Worm (Caenorhabditis elegans) whole organism, young adult: ENCODE results near the gene nsph-1.1.
A peak's percentile ranks its signal among the peaks of the same experiment; 100 is the strongest.

Experiments used
- B0019.2 ChIP-seq: fragments of 200-800 bp; sonication (Bioruptor generic); conservative IDR thresholded peaks from 2 replicates; pipeline ENCODE4 v1.3.6; 2022; ENCODE audit warnings: missing genetic modification reagents, missing genetic modification characterization, missing compliant biosample characterization
- B0035.1 ChIP-seq: sonication (generic microtip); optimal IDR thresholded peaks from 2 replicates; lab custom pipeline; 2016; ENCODE audit warnings: missing genetic modification characterization, mild to moderate bottlenecking, missing compliant biosample characterization, missing genotype, missing genetic modification reagents
- B0261.1 ChIP-seq: sonication (generic microtip); optimal IDR thresholded peaks from 2 replicates; lab custom pipeline; 2016; ENCODE audit warnings: mild to moderate bottlenecking, missing genetic modification characterization, moderate library complexity, missing compliant biosample characterization
- F22D6.2 ChIP-seq: sonication (generic microtip); optimal IDR thresholded peaks from 2 replicates; lab custom pipeline; 2016; ENCODE audit warnings: mild to moderate bottlenecking, missing genetic modification characterization, missing compliant biosample characterization
- F52B5.7 ChIP-seq: sonication (generic microtip); optimal IDR thresholded peaks from 2 replicates; lab custom pipeline; 2016; ENCODE audit warnings: mild to moderate bottlenecking, missing genetic modification characterization, missing compliant biosample characterization
- T26A5.8 ChIP-seq: sonication (generic microtip); optimal IDR thresholded peaks from 2 replicates; lab custom pipeline; 2016; ENCODE audit warnings: missing genetic modification characterization, missing compliant biosample characterization
- Y56A3A.18 ChIP-seq: fragments of 200-800 bp; sonication (Bioruptor generic); IDR thresholded peaks from 2 replicates; pipeline ENCODE4 v1.3.6; 2022; ENCODE audit warnings: missing genetic modification reagents, missing genetic modification characterization, missing compliant biosample characterization
- ZK185.1 ChIP-seq: sonication (generic microtip); optimal IDR thresholded peaks from 2 replicates; lab custom pipeline; 2016; ENCODE audit warnings: mild to moderate bottlenecking, missing genetic modification characterization, missing compliant biosample characterization; ENCODE audit not compliant: poor library complexity, severe bottlenecking
- ama-1 ChIP-seq, 3 experiments: fragments of 150-350 bp in 1 of 3; sonication (generic microtip) in 2 of 3; optimal IDR thresholded peaks; 2 replicates each; lab custom pipeline; 2014 to 2018; ENCODE audit warnings: missing biosample characterization in 2 of 3, missing genetic modification characterization in 2 of 3, missing genetic modification reagents in 2 of 3
- aptf-2 ChIP-seq: fragments of 200-800 bp; sonication (Bioruptor generic); conservative IDR thresholded peaks from 2 replicates; pipeline ENCODE4 v1.3.6; 2022; ENCODE audit warnings: missing genetic modification reagents, missing genetic modification characterization, missing compliant biosample characterization
- atf-7 ChIP-seq: sonication (generic microtip); optimal IDR thresholded peaks from 2 replicates; lab custom pipeline; 2017; ENCODE audit warnings: mild to moderate bottlenecking, missing genetic modification characterization, missing compliant biosample characterization
- ccch-3 ChIP-seq: fragments of 200-800 bp; sonication (Bioruptor generic); optimal IDR thresholded peaks from 2 replicates; lab custom pipeline; 2018; ENCODE audit warnings: mild to moderate bottlenecking, missing genetic modification characterization, missing compliant biosample characterization
- cebp-1 ChIP-seq, 2 experiments: fragments of 200-800 bp in 1 of 2; sonication (Bioruptor generic) in 1 of 2; sonication (generic microtip) in 1 of 2; IDR thresholded peaks in 1 of 2; optimal IDR thresholded peaks in 1 of 2; 2 replicates each; pipeline versions ENCODE4 v1.3.6 to Lab custom; 2017 to 2022; ENCODE audit warnings: missing compliant biosample characterization in 2 of 2, missing genetic modification characterization in 2 of 2, mild to moderate bottlenecking in 1 of 2, missing genetic modification reagents in 1 of 2, moderate library complexity in 1 of 2
- cebp-2 ChIP-seq: fragments of 200-800 bp; sonication (Bioruptor generic); IDR thresholded peaks from 2 replicates; pipeline ENCODE4 v1.3.6; 2022; ENCODE audit warnings: missing genetic modification characterization, missing compliant biosample characterization
- ceh-100 ChIP-seq: fragments of 200-800 bp; sonication (Bioruptor generic); IDR thresholded peaks from 2 replicates; pipeline ENCODE4 v1.3.6; 2022; ENCODE audit warnings: missing genetic modification reagents, missing genetic modification characterization, missing compliant biosample characterization
- ceh-58 ChIP-seq: fragments of 200-800 bp; sonication (Bioruptor generic); IDR thresholded peaks from 2 replicates; pipeline ENCODE4 v1.3.6; 2022; ENCODE audit warnings: missing genetic modification characterization, missing compliant biosample characterization
- ceh-79 ChIP-seq: sonication (generic microtip); optimal IDR thresholded peaks from 2 replicates; lab custom pipeline; 2017; ENCODE audit warnings: mild to moderate bottlenecking, missing genetic modification characterization, missing compliant biosample characterization
- ceh-91 ChIP-seq: fragments of 200-800 bp; sonication (Bioruptor generic); IDR thresholded peaks from 2 replicates; pipeline ENCODE4 v1.3.6; 2022; ENCODE audit warnings: missing genetic modification reagents, missing genetic modification characterization, missing compliant biosample characterization
- dox-1 ChIP-seq: fragments of 200-800 bp; sonication (Bioruptor generic); IDR thresholded peaks from 2 replicates; pipeline ENCODE4 v1.3.6; 2022; ENCODE audit warnings: missing genetic modification reagents, missing genetic modification characterization, missing compliant biosample characterization
- efl-1 ChIP-seq: fragments of 150-350 bp; optimal IDR thresholded peaks from 2 replicates; lab custom pipeline; 2014; ENCODE audit warnings: missing biosample characterization, missing genetic modification reagents, missing genetic modification characterization
- ets-4 ChIP-seq: fragments of 200-800 bp; sonication (Bioruptor generic); optimal IDR thresholded peaks from 2 replicates; lab custom pipeline; 2018; ENCODE audit warnings: mild to moderate bottlenecking, missing genetic modification characterization, missing compliant biosample characterization
- gei-17 ChIP-seq: fragments of 200-800 bp; sonication (Bioruptor generic); optimal IDR thresholded peaks from 2 replicates; lab custom pipeline; 2018; ENCODE audit warnings: mild to moderate bottlenecking, missing genetic modification characterization, missing compliant biosample characterization
- hlh-26 ChIP-seq: fragments of 200-800 bp; sonication (Bioruptor generic); conservative IDR thresholded peaks from 2 replicates; pipeline ENCODE4 v1.3.6; 2022; ENCODE audit warnings: missing genetic modification reagents, missing genetic modification characterization, missing compliant biosample characterization
- hsf-1 ChIP-seq: fragments of 200-800 bp; sonication (Bioruptor generic); IDR thresholded peaks from 2 replicates; pipeline ENCODE4 v1.3.6; 2022; ENCODE audit warnings: missing genetic modification reagents, missing genetic modification characterization, missing compliant biosample characterization
- let-526 ChIP-seq: fragments of 200-800 bp; sonication (Bioruptor generic); IDR thresholded peaks from 2 replicates; pipeline ENCODE4 v1.3.6; 2022; ENCODE audit warnings: missing genetic modification reagents, missing genetic modification characterization, missing compliant biosample characterization
- lin-26 ChIP-seq: fragments of 200-800 bp; sonication (Bioruptor generic); IDR thresholded peaks from 2 replicates; pipeline ENCODE4 v1.3.6; 2022; ENCODE audit warnings: missing genetic modification reagents, missing genetic modification characterization, missing compliant biosample characterization
- lin-54 ChIP-seq: fragments of 200-800 bp; sonication (Bioruptor generic); optimal IDR thresholded peaks from 2 replicates; lab custom pipeline; 2018; ENCODE audit warnings: mild to moderate bottlenecking, missing genetic modification characterization, missing compliant biosample characterization
- madf-10 ChIP-seq: sonication (generic microtip); optimal IDR thresholded peaks from 2 replicates; lab custom pipeline; 2016; ENCODE audit warnings: mild to moderate bottlenecking, missing genetic modification characterization, missing compliant biosample characterization
- mcd-1 ChIP-seq: fragments of 200-800 bp; sonication (Bioruptor generic); IDR thresholded peaks from 2 replicates; pipeline ENCODE4 v1.3.6; 2022; ENCODE audit warnings: missing genetic modification reagents, missing genetic modification characterization, missing compliant biosample characterization
- mel-28 ChIP-seq: sonication (generic microtip); optimal IDR thresholded peaks from 2 replicates; lab custom pipeline; 2016; ENCODE audit warnings: borderline replicate concordance, mild to moderate bottlenecking, missing genetic modification characterization, missing compliant biosample characterization
- mes-4 ChIP-seq: sonication (generic microtip); optimal IDR thresholded peaks from 2 replicates; lab custom pipeline; 2016; ENCODE audit warnings: missing genotype, missing genetic modification characterization, missing compliant biosample characterization
- nfyb-1 ChIP-seq: fragments of 200-800 bp; sonication (Bioruptor generic); IDR thresholded peaks from 2 replicates; pipeline ENCODE4 v1.3.6; 2022; ENCODE audit warnings: missing genetic modification reagents, missing genetic modification characterization, missing compliant biosample characterization
- nhr-179 ChIP-seq: sonication (generic microtip); optimal IDR thresholded peaks from 2 replicates; lab custom pipeline; 2016; ENCODE audit warnings: mild to moderate bottlenecking, missing genetic modification characterization, missing compliant biosample characterization
- nhr-27 ChIP-seq: fragments of 200-800 bp; sonication (Bioruptor generic); optimal IDR thresholded peaks from 2 replicates; lab custom pipeline; 2018; ENCODE audit warnings: mild to moderate bottlenecking, missing genetic modification characterization, moderate library complexity, missing compliant biosample characterization
- nhr-80 ChIP-seq: sonication (generic microtip); optimal IDR thresholded peaks from 2 replicates; lab custom pipeline; 2016; ENCODE audit warnings: missing genetic modification characterization, missing compliant biosample characterization
- repo-1 ChIP-seq: sonication (generic microtip); optimal IDR thresholded peaks from 2 replicates; lab custom pipeline; 2017; ENCODE audit warnings: mild to moderate bottlenecking, missing genetic modification characterization, missing compliant biosample characterization
- rpc-1 ChIP-seq, 2 experiments: fragments of 150-350 bp in 1 of 2; sonication (generic microtip) in 1 of 2; optimal IDR thresholded peaks; 2 replicates each; lab custom pipeline; 2014 to 2018; ENCODE audit warnings: missing biosample characterization in 1 of 2, missing genetic modification characterization in 1 of 2, missing genetic modification reagents in 1 of 2, missing genotype in 1 of 2
- somi-1 ChIP-seq: fragments of 200-800 bp; sonication (Bioruptor generic); optimal IDR thresholded peaks from 2 replicates; lab custom pipeline; 2018; ENCODE audit warnings: mild to moderate bottlenecking, missing genetic modification characterization, missing compliant biosample characterization
- tbp1 ChIP-seq: fragments of 200-800 bp; sonication (Bioruptor generic); optimal IDR thresholded peaks from 2 replicates; lab custom pipeline; 2018; ENCODE audit warnings: mild to moderate bottlenecking, missing genetic modification characterization, missing compliant biosample characterization
- tbx-9 ChIP-seq: sonication (generic microtip); optimal IDR thresholded peaks from 2 replicates; lab custom pipeline; 2016; ENCODE audit warnings: borderline replicate concordance, missing genetic modification characterization, inconsistent platforms, missing compliant biosample characterization
- unc-130 ChIP-seq: sonication (generic microtip); optimal IDR thresholded peaks from 2 replicates; lab custom pipeline; 2016; ENCODE audit warnings: missing genetic modification reagents, missing genetic modification characterization, missing compliant biosample characterization
- ztf-18 ChIP-seq: sonication (generic microtip); optimal IDR thresholded peaks from 2 replicates; lab custom pipeline; 2016; ENCODE audit warnings: missing genotype, mild to moderate bottlenecking, missing genetic modification characterization, missing compliant biosample characterization
- ztf-22 ChIP-seq: fragments of 200-800 bp; sonication (Bioruptor generic); optimal IDR thresholded peaks from 2 replicates; lab custom pipeline; 2018; ENCODE audit warnings: mild to moderate bottlenecking, missing genetic modification characterization, moderate library complexity, missing compliant biosample characterization
- ztf-26 ChIP-seq: sonication (generic microtip); optimal IDR thresholded peaks from 2 replicates; lab custom pipeline; 2017; ENCODE audit warnings: missing genetic modification characterization, missing compliant biosample characterization

The nsph-1.1 gene

DNA sequence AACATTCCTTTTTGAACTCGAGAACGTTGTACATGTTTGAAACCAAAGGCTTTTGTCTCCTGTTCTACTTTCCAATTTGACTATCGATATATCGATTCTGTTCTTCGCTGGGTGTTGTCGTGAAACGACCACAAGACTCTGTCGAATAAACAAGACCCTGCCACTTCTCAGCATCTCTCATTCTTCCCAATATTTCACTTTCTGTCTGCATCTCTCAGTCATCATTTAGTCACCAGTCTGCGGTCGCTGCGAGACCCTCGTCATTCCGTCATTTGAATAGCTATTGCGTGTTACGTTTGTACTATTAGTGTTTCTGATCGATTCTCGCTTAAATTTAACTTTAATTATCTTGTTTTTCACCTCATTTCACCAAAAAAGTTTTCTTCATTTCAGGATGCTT is 20.8 kb downstream of the nsph-1.1 start (continued):
- TF ChIP-seq ztf-18 (peak; percentile 23), F22D6.2 (tag; lab: Kevin White, UChicago) (peak; percentile 34), madf-10 (tag; lab: Kevin White, UChicago) (peak; percentile 81), ztf-26 (tag; lab: Kevin White, UChicago) (peak; percentile 44), repo-1 (tag; lab: Kevin White, UChicago) (peak; percentile 51)

DNA sequence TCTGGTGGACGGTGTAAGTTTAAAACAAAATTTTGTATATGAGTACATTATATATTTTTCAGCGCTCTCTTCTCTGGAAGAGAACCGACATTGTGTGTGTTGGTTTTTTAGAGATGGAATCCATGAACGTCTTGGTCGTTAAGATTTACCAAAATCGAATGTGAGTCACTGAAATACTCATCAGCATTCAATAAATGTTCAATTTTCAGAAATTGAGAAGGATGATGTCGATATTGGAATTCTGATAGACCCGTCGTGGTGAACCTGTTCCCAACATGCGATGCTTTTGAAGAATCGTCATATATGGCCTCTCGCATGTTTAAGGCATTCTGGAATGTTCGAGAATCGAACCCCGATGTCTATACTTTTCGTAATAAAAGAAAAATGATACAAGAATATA is 22.2 kb downstream of the nsph-1.1 start:
- TF ChIP-seq atf-7 (tag; lab: Kevin White, UChicago): no peak
- TF ChIP-seq ama-1 (optimal IDR thresholded peaks at IDR 0.05; lab: Kevin White, UChicago): peak; percentile 53
- no peak for TF ChIP-seq ama-1 (GFP tag; optimal IDR thresholded peaks at IDR 0.05; lab: Kevin White, UChicago)
- TF ChIP-seq hsf-1 (GFP tag; lab: Robert Waterston, UW): peak; percentile 35; the same call in 1 of the 2 replicates

DNA sequence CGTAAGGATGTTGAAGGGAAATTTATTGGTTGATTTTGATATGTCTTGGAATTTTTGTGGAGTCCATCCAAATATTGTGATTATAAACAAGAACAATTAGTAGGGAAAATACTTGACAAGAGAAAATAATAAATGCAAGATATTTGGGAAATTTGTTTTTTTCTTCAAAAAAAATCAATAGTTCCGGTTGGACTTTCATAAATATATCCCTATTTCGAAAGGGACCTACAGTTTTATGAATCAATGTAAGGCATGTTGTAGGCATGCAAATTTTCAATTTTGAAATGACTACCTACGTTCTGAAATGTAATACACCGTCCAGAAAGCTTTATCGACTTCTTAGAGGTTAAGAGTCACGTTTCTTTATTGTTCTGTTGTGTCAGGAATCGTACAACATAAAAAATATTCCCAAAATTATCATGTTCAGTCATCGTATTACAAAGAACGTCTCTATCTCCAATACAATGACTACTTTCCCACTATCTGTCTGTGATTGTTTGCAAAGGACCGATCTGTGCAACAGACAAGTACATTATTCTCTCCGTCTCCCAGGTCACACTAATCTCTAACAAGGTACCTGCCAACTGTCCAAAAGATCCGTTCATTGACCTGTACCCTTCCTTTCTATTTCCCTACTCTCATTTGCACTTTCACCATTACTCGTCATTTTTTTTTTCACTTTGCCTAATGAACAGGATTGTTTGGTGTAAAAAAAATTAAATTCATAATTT is 23.4 kb downstream of the nsph-1.1 start, which contains the start of gene F07H5.13:
F07H5.13 (plus strand) TSS at position 730 of the 731 bp plus-strand sequence.
- peak; percentile 41 for TF ChIP-seq ztf-26 (tag; lab: Kevin White, UChicago)
- no peak for TF ChIP-seq cebp-2 (GFP tag; lab: Robert Waterston, UW)
- no peak for TF ChIP-seq ceh-58 (GFP tag; lab: Robert Waterston, UW)
- TF ChIP-seq ceh-79 (tag; lab: Kevin White, UChicago): no peak
- TF ChIP-seq let-526 (GFP tag; lab: Robert Waterston, UW): no peak
- no peak for TF ChIP-seq rpc-1 (optimal IDR thresholded peaks at IDR 0.05; lab: Kevin White, UChicago)
- TF ChIP-seq rpc-1 (tag; optimal IDR thresholded peaks at IDR 0.05; lab: Kevin White, UChicago): no peak
- TF ChIP-seq B0019.2 (GFP tag; lab: Robert Waterston, UW): no peak
- TF ChIP-seq gei-17 (GFP tag; lab: Kevin White, UChicago): no peak
- peak; percentile 0 for TF ChIP-seq tbp1 (GFP tag; lab: Kevin White, UChicago)
- TF ChIP-seq ztf-18: no peak
- TF ChIP-seq lin-54 (GFP tag; lab: Kevin White, UChicago): no peak
- no peak for TF ChIP-seq efl-1 (GFP tag; lab: Kevin White, UChicago)
- no peak for TF ChIP-seq lin-26 (GFP tag; lab: Robert Waterston, UW)
- TF ChIP-seq ceh-100 (GFP tag; lab: Robert Waterston, UW): no peak
- TF ChIP-seq mes-4 (tag; lab: Kevin White, UChicago): no peak
- TF ChIP-seq cebp-1 (GFP tag; IDR thresholded peaks at IDR 0.05; lab: Robert Waterston, UW): no peak
- peak; percentile 51 for TF ChIP-seq cebp-1 (tag; optimal IDR thresholded peaks at IDR 0.05; lab: Kevin White, UChicago)
- TF ChIP-seq ets-4 (GFP tag; lab: Kevin White, UChicago): no peak
- TF ChIP-seq B0261.1 (tag; lab: Kevin White, UChicago): no peak
- no peak for TF ChIP-seq hlh-26 (GFP tag; lab: Robert Waterston, UW)
- no peak for TF ChIP-seq dox-1
- no peak for TF ChIP-seq nhr-80
- TF ChIP-seq mel-28 (tag; lab: Kevin White, UChicago): no peak
- TF ChIP-seq ceh-91: no peak
- no peak for TF ChIP-seq aptf-2 (GFP tag; lab: Robert Waterston, UW)
- TF ChIP-seq nhr-179 (tag; lab: Kevin White, UChicago): no peak
- TF ChIP-seq unc-130 (GFP tag; lab: Kevin White, UChicago): no peak
- peak; percentile 55 for TF ChIP-seq nfyb-1 (GFP tag; lab: Robert Waterston, UW)
- TF ChIP-seq ZK185.1 (tag; lab: Kevin White, UChicago): no peak
- TF ChIP-seq ztf-22 (GFP tag; lab: Kevin White, UChicago): peak; percentile 20
- TF ChIP-seq mcd-1: no peak
- no peak for TF ChIP-seq ccch-3 (GFP tag; lab: Kevin White, UChicago)
- no peak for TF ChIP-seq Y56A3A.18 (GFP tag; lab: Robert Waterston, UW)
- no peak for TF ChIP-seq T26A5.8 (tag; lab: Kevin White, UChicago)
- TF ChIP-seq F52B5.7 (tag; lab: Kevin White, UChicago): peak; percentile 5
- TF ChIP-seq tbx-9 (tag; lab: Kevin White, UChicago): no peak
- no peak for TF ChIP-seq nhr-27
- peak; percentile 43 for TF ChIP-seq somi-1 (GFP tag; lab: Kevin White, UChicago)
- TF ChIP-seq B0035.1 (tag; lab: Kevin White, UChicago): no peak
